Fruit fly (Drosophila melanogaster): ENCODE data around the gene AIF.

Gene AIF

DNA sequence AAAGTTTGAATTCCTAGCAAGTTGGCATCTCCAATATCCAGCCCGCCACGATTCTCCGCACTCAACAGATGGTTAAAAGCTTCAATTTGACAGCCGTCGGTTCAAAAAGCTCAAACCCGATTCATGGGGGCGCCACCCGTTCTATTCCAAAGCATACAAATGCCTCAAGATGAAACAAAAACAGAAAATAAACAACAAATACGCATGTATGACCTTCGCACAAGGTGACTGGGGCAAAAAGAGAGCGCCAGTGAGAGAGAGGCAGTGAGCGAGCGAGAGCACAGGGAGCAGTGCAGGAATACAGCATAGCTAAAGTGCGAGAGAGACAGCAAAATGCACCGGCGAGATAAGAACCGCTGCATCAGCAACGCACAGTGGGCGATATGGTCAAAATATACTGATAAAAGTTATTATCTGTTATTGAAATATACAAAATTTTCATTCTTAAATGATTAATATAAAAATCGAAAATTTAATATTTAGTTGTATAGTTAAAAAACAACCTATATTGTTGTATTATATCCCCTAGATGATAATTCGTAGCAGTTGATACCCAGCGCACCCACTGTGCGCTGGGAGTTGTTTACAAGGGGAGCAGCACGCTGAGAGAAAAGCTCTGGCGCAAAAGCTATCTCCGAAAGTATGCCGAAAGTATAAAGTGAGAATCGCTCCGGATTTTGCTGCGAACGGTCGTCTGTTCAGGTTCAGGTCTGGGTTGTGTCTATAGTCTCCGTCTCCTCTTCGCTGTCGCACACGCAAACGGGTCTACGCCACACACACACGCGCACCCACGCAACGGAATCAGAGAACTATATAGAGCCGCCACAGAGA, 21.2 kb upstream of the AIF start, which contains the start of gene Glyp (continued):
- peak; percentile 91 for TF ChIP-seq CG17612 (GFP tag; IDR thresholded peaks at IDR 0.05)
- TF ChIP-seq CkIIα-i1 (GFP tag; IDR thresholded peaks at IDR 0.05): 0 out of 2 replicates have a peak, but pooled peaks have one; percentile 37
- peak; percentile 88 for TF ChIP-seq Nf-YB (GFP tag; optimal IDR thresholded peaks at IDR 0.05)
- peak; percentile 96 for TF ChIP-seq sqz (GFP tag; optimal IDR thresholded peaks at IDR 0.05)
- TF ChIP-seq CG10543 (GFP tag; optimal IDR thresholded peaks at IDR 0.05): peak; percentile 99
- TF ChIP-seq CG1792 (GFP tag; optimal IDR thresholded peaks at IDR 0.05): no peak
- peak; percentile 95 for TF ChIP-seq ind (GFP tag; optimal IDR thresholded peaks at IDR 0.05)
- TF ChIP-seq eve (GFP tag; optimal IDR thresholded peaks at IDR 0.05): no peak
- TF ChIP-seq CG12744 (GFP tag; optimal IDR thresholded peaks at IDR 0.05): no peak
- peak; percentile 81 for TF ChIP-seq sim (GFP tag; IDR thresholded peaks at IDR 0.05)
- peak; percentile 87 for TF ChIP-seq cas (GFP tag; IDR thresholded peaks at IDR 0.05)
- peak; percentile 97 for TF ChIP-seq Rfx (GFP tag; IDR thresholded peaks at IDR 0.05)
- peak; percentile 97 for TF ChIP-seq grau (tag; optimal IDR thresholded peaks at IDR 0.05)
- TF ChIP-seq CG8281 (tag; optimal IDR thresholded peaks at IDR 0.05): peak; percentile 90
- TF ChIP-seq CG15011 (GFP tag; optimal IDR thresholded peaks at IDR 0.05): peak; percentile 96
- peak; percentile 99 for TF ChIP-seq Hmr (GFP tag; optimal IDR thresholded peaks at IDR 0.05)
- TF ChIP-seq lmd (GFP tag; IDR thresholded peaks at IDR 0.05): peak; percentile 96
- TF ChIP-seq run (tag; optimal IDR thresholded peaks at IDR 0.05): peak; percentile 94
- TF ChIP-seq Antp (GFP tag; optimal IDR thresholded peaks at IDR 0.05): peak; percentile 51
- TF ChIP-seq peb (GFP tag; IDR thresholded peaks at IDR 0.05): peak; percentile 82
- peak; percentile 55 for TF ChIP-seq Bdp1 (GFP tag; optimal IDR thresholded peaks at IDR 0.05)
- TF ChIP-seq zfh2 (GFP tag; optimal IDR thresholded peaks at IDR 0.05): peak; percentile 91
- peak; percentile 89 for TF ChIP-seq Aef1 (GFP tag; IDR thresholded peaks at IDR 0.05)
- TF ChIP-seq cad (GFP tag; optimal IDR thresholded peaks at IDR 0.05): no peak
- TF ChIP-seq CG8290 (GFP tag; optimal IDR thresholded peaks at IDR 0.05): peak; percentile 84
- TF ChIP-seq CG8290 (tag; optimal IDR thresholded peaks at IDR 0.05): peak; percentile 68 to 80
- TF ChIP-seq grn (GFP tag; optimal IDR thresholded peaks at IDR 0.05): peak; percentile 90
- TF ChIP-seq ap (GFP tag; IDR thresholded peaks at IDR 0.05): peak; percentile 93
- peak; percentile 87 for TF ChIP-seq Deaf1 (tag; optimal IDR thresholded peaks at IDR 0.05)
- TF ChIP-seq Six4 (GFP tag; optimal IDR thresholded peaks at IDR 0.05): peak; percentile 92
- TF ChIP-seq tx (GFP tag; optimal IDR thresholded peaks at IDR 0.05): peak; percentile 33
- no peak for TF ChIP-seq ato (GFP tag; IDR thresholded peaks at IDR 0.05; ENCODE audit: partially characterized antibody)
- TF ChIP-seq CG30403 (GFP tag; optimal IDR thresholded peaks at IDR 0.05): peak; percentile 98
- TF ChIP-seq Xrp1 (GFP tag; IDR thresholded peaks at IDR 0.05): peak; percentile 97
- TF ChIP-seq Ravus (GFP tag; IDR thresholded peaks at IDR 0.05): peak; percentile 85
- TF ChIP-seq seq (GFP tag; IDR thresholded peaks at IDR 0.05): peak; percentile 94
- TF ChIP-seq CG11560 (tag; IDR thresholded peaks at IDR 0.05): peak; percentile 87
- TF ChIP-seq fd64A (GFP tag; optimal IDR thresholded peaks at IDR 0.05): peak; percentile 82
- TF ChIP-seq B-H2 (GFP tag; optimal IDR thresholded peaks at IDR 0.05): peak; percentile 97
- peak; percentile 62 for TF ChIP-seq Atf-2 (GFP tag; optimal IDR thresholded peaks at IDR 0.05)
- TF ChIP-seq aop (GFP tag; IDR thresholded peaks at IDR 0.05): no peak; the same call in 1 of the 2 replicates
- TF ChIP-seq Gug (GFP tag; IDR thresholded peaks at IDR 0.05): peak; percentile 89
- peak; percentile 95 for TF ChIP-seq NFAT (GFP tag; IDR thresholded peaks at IDR 0.05)
- TF ChIP-seq Mad (GFP tag; optimal IDR thresholded peaks at IDR 0.05): peak; percentile 87
- TF ChIP-seq CG8478 (optimal IDR thresholded peaks at IDR 0.05): peak; percentile 61
- TF ChIP-seq sens (GFP tag): peak; percentile 93
- peak; percentile 98 for TF ChIP-seq ATbp (GFP tag; optimal IDR thresholded peaks at IDR 0.05)
- no peak for TF ChIP-seq CG8089 (GFP tag; optimal IDR thresholded peaks at IDR 0.05)
- peak; percentile 99 for TF ChIP-seq CG3281 (GFP tag; optimal IDR thresholded peaks at IDR 0.05)
- TF ChIP-seq wek (GFP tag; optimal IDR thresholded peaks at IDR 0.05): peak; percentile 70
- peak; percentile 90 for TF ChIP-seq yki (optimal IDR thresholded peaks at IDR 0.05)
- peak; percentile 84 for TF ChIP-seq CG10321 (GFP tag; IDR thresholded peaks at IDR 0.05)
